Worm (Caenorhabditis elegans) whole organism, L4/young adult: ENCODE results near the gene srh-199.

ENCODE experiments used
- W03F9.2 ChIP-seq: fragments of 150-350 bp; optimal IDR thresholded peaks from 2 replicates; lab custom pipeline; 2014; ENCODE audit warnings: missing biosample characterization, missing genetic modification characterization
- dao-5 ChIP-seq: sonication (generic microtip); optimal IDR thresholded peaks from 2 replicates; lab custom pipeline; 2016; ENCODE audit warnings: missing genotype, missing genetic modification characterization, moderate library complexity, missing compliant biosample characterization
- him-1 ChIP-seq: sonication (generic microtip); optimal IDR thresholded peaks from 2 replicates; lab custom pipeline; 2016; ENCODE audit warnings: missing genotype, missing genetic modification reagents, missing genetic modification characterization, missing compliant biosample characterization

srh-199 gene

ce11 chrV:1710909-1711308 lies 40.4 kb downstream of the srh-199 start, which contains the start of gene srw-100:
Gene srw-100, plus strand, starts transcription at chrV:1711209.
- no peak for TF ChIP-seq him-1 (tag; lab: Kevin White, UChicago)
- TF ChIP-seq W03F9.2 (tag; lab: Kevin White, UChicago) = no peak
- no peak for TF ChIP-seq dao-5

- TF ChIP-seq him-1 (tag; lab: Kevin White, UChicago) = no peak
- TF ChIP-seq dao-5 = no peak
- no peak for TF ChIP-seq W03F9.2 (tag; lab: Kevin White, UChicago)
Observed at ce11 chrV:1708441-1708840, 42.9 kb downstream of the srh-199 start, which contains the start of gene srw-99. Gene srw-99, plus strand, starts transcription at chrV:1708741.

- no peak for TF ChIP-seq him-1 (tag; lab: Kevin White, UChicago)
- TF ChIP-seq dao-5 = no peak
- no peak for TF ChIP-seq W03F9.2 (tag; lab: Kevin White, UChicago)
Observed at ce11 chrV:1701584-1702101, 49.7 kb downstream of the srh-199 start, which contains the start of gene srw-90. Gene srw-90, plus strand, starts transcription at chrV:1702051.
